Fruit fly (Drosophila melanogaster) Kc167 (cell line): Measurements from ENCODE around the gene CG1835.

Experiments used
- Myc ChIP-seq: fragments of >200 bp; optimal IDR thresholded peaks from 2 replicates; lab custom pipeline; 2017; ENCODE audit warnings: missing external identifiers
- Sin3A ChIP-seq: fragments of >200 bp; optimal IDR thresholded peaks from 2 replicates; lab custom pipeline; 2018; ENCODE audit warnings: missing external identifiers
- h ChIP-seq: fragments of >200 bp; optimal IDR thresholded peaks from 3 replicates; lab custom pipeline; 2018; ENCODE audit warnings: missing external identifiers
- insv ChIP-seq: fragments of >200 bp; optimal IDR thresholded peaks from 3 replicates; lab custom pipeline; 2018; ENCODE audit warnings: missing external identifiers
- ttk ChIP-seq: sonication (Bioruptor generic); optimal IDR thresholded peaks from 2 replicates; lab custom pipeline; 2017; ENCODE audit warnings: missing external identifiers

dm6 chrX:20632115-20632514 lies 29.6 kb upstream of the CG1835 start:
- no peak for TF ChIP-seq insv (lab: Kevin White, UChicago)
- TF ChIP-seq ttk: no peak
- TF ChIP-seq Sin3A: no peak
- no peak for TF ChIP-seq h (lab: Kevin White, UChicago)
- no peak for TF ChIP-seq Myc (lab: Kevin White, UChicago)
